Fruit fly (Drosophila melanogaster): ENCODE measurements around the gene EMC2A.

EMC2A gene

dm6 chr3R:17042838-17043569 lies 47.1 kb upstream of the EMC2A start, which contains the start of the genes bdwf and Patr-1 (continued):
- TF ChIP-seq C15 (GFP tag; IDR thresholded peaks at IDR 0.05), result no peak
- no peak for TF ChIP-seq eyg (GFP tag; optimal IDR thresholded peaks at IDR 0.05)
- peak; percentile 88 for TF ChIP-seq unc-4 (GFP tag; IDR thresholded peaks at IDR 0.05; ENCODE audit: partially characterized antibody)
- TF ChIP-seq caup (GFP tag; optimal IDR thresholded peaks at IDR 0.05; ENCODE audit: severe bottlenecking), result no peak
- no peak for TF ChIP-seq CG10209 (GFP tag; optimal IDR thresholded peaks at IDR 0.05)
- TF ChIP-seq fd3F (GFP tag; optimal IDR thresholded peaks at IDR 0.05), result no peak
- TF ChIP-seq CG4707 (GFP tag; optimal IDR thresholded peaks at IDR 0.05), result no peak
- no peak for TF ChIP-seq tio (GFP tag; optimal IDR thresholded peaks at IDR 0.05)
- no peak for TF ChIP-seq sisA (GFP tag; IDR thresholded peaks at IDR 0.05)
- TF ChIP-seq Xrp1 (GFP tag; IDR thresholded peaks at IDR 0.05), result no peak
- TF ChIP-seq CG32532 (GFP tag; IDR thresholded peaks at IDR 0.05), result no peak
- TF ChIP-seq bigmax (GFP tag; optimal IDR thresholded peaks at IDR 0.05), result no peak
- TF ChIP-seq CG15011 (GFP tag; optimal IDR thresholded peaks at IDR 0.05), result no peak
- no peak for TF ChIP-seq kay (GFP tag; optimal IDR thresholded peaks at IDR 0.05)
- TF ChIP-seq D19B (GFP tag; optimal IDR thresholded peaks at IDR 0.05), result no peak
- TF ChIP-seq CG10565 (GFP tag; optimal IDR thresholded peaks at IDR 0.05), result no peak
- no peak for TF ChIP-seq wor (GFP tag; IDR thresholded peaks at IDR 0.05)
- no peak for TF ChIP-seq CG10274 (GFP tag; optimal IDR thresholded peaks at IDR 0.05)
- TF ChIP-seq ewg (GFP tag; optimal IDR thresholded peaks at IDR 0.05), result no peak
- TF ChIP-seq CG8765 (GFP tag; IDR thresholded peaks at IDR 0.05), result no peak
- no peak for TF ChIP-seq grn (GFP tag; optimal IDR thresholded peaks at IDR 0.05)
- no peak for TF ChIP-seq ash1 (GFP tag; optimal IDR thresholded peaks at IDR 0.05)
- peak; percentile 47 for TF ChIP-seq CG9437 (GFP tag; optimal IDR thresholded peaks at IDR 0.05)
- TF ChIP-seq CG16813 (GFP tag; IDR thresholded peaks at IDR 0.05; ENCODE audit: partially characterized antibody), result peak; percentile 93
- TF ChIP-seq esg (GFP tag; conservative IDR thresholded peaks at IDR 0.05), result no peak
- no peak for TF ChIP-seq CG6854 (GFP tag; optimal IDR thresholded peaks at IDR 0.05)
- TF ChIP-seq BEAF-32 (GFP tag; optimal IDR thresholded peaks at IDR 0.05), result peak; percentile 95
- peak; percentile 63 for TF ChIP-seq CG12391 (tag; optimal IDR thresholded peaks at IDR 0.05)
- TF ChIP-seq ato (GFP tag; IDR thresholded peaks at IDR 0.05; ENCODE audit: partially characterized antibody), result peak; percentile 80; the same call in 1 of the 2 replicates
- TF ChIP-seq cad (GFP tag; optimal IDR thresholded peaks at IDR 0.05), result no peak
- TF ChIP-seq Dref (GFP tag; IDR thresholded peaks at IDR 0.05), result peak; percentile 87
- no peak for TF ChIP-seq Mad (GFP tag; optimal IDR thresholded peaks at IDR 0.05)
- TF ChIP-seq wek (GFP tag; optimal IDR thresholded peaks at IDR 0.05), result no peak
- no peak for TF ChIP-seq twi (tag; optimal IDR thresholded peaks at IDR 0.05)
- no peak for TF ChIP-seq fd102C (GFP tag; optimal IDR thresholded peaks at IDR 0.05)
- TF ChIP-seq hkb (optimal IDR thresholded peaks at IDR 0.05), result no peak
- TF ChIP-seq hkb (GFP tag; IDR thresholded peaks at IDR 0.05), result no peak
- no peak for TF ChIP-seq Hr51 (GFP tag; optimal IDR thresholded peaks at IDR 0.05)
- no peak for TF ChIP-seq HHEX (GFP tag; optimal IDR thresholded peaks at IDR 0.05)
- no peak for TF ChIP-seq trh (GFP tag; optimal IDR thresholded peaks at IDR 0.05)
- peak; percentile 38; the same call in 1 of the 2 replicates for TF ChIP-seq CG9932 (GFP tag; IDR thresholded peaks at IDR 0.05)
- TF ChIP-seq ap (GFP tag; IDR thresholded peaks at IDR 0.05), result no peak
- peak; percentile 61 for TF ChIP-seq CG12659 (GFP tag; optimal IDR thresholded peaks at IDR 0.05)
- TF ChIP-seq pros (GFP tag; optimal IDR thresholded peaks at IDR 0.05), result no peak
- no peak for TF ChIP-seq Six4 (GFP tag; optimal IDR thresholded peaks at IDR 0.05)
- no peak for TF ChIP-seq H2.0 (GFP tag; IDR thresholded peaks at IDR 0.05)
- TF ChIP-seq HLH4C (GFP tag; IDR thresholded peaks at IDR 0.05; ENCODE audit: partially characterized antibody), result peak; percentile 91
- TF ChIP-seq tll (GFP tag; optimal IDR thresholded peaks at IDR 0.05), result peak in 1 of 2 experiments; percentile 21
- TF ChIP-seq CG18262 (tag; optimal IDR thresholded peaks at IDR 0.05), result peak; percentile 52
